Worm (Caenorhabditis elegans): ENCODE results near the gene hsp-4.
"Not testable (repeated sequence)": the region's sequence is repeated elsewhere in the genome, so short reads cannot be mapped to it uniquely, and the experiment has no call there.

Gene hsp-4

ce11 chrII:7385442-7385841, 33.0 kb upstream of the hsp-4 start, which contains the start of gene sre-3:
Gene sre-3 (plus strand): TSS chrII:7385742.
- TF ChIP-seq ztf-29 (GFP tag; IDR thresholded peaks at IDR 0.05) (no peak), cog-1 (tag; optimal IDR thresholded peaks at IDR 0.05) (no peak), med-1 (GFP tag; optimal IDR thresholded peaks at IDR 0.05; ENCODE audit: insufficient read depth) (no peak), ztf-23 (GFP tag; IDR thresholded peaks at IDR 0.05) (no peak), T22C8.4 (GFP tag; IDR thresholded peaks at IDR 0.05) (no peak)

- TF ChIP-seq T22C8.4 (GFP tag; IDR thresholded peaks at IDR 0.05): no peak
- TF ChIP-seq ref-1 (GFP tag; conservative IDR thresholded peaks at IDR 0.05): no peak
- TF ChIP-seq klf-2 (GFP tag; conservative IDR thresholded peaks at IDR 0.05): no peak
- no peak for TF ChIP-seq cog-1 (tag; optimal IDR thresholded peaks at IDR 0.05)
- no peak for TF ChIP-seq ztf-23 (GFP tag; IDR thresholded peaks at IDR 0.05)
- no peak for TF ChIP-seq tab-1 (GFP tag; IDR thresholded peaks at IDR 0.05)
- TF ChIP-seq med-1 (GFP tag; optimal IDR thresholded peaks at IDR 0.05; ENCODE audit: insufficient read depth): no peak
- TF ChIP-seq flt-1 (GFP tag; IDR thresholded peaks at IDR 0.05): no peak
- TF ChIP-seq ztf-29 (GFP tag; IDR thresholded peaks at IDR 0.05): no peak
Observed at ce11 chrII:7381947-7382346, 29.5 kb upstream of the hsp-4 start.

ce11 chrII:7381142-7381611, 28.7 kb upstream of the hsp-4 start, which contains the start of gene C07D10.5:
Gene C07D10.5 (plus strand): TSS chrII:7381561.
- TF ChIP-seq med-1 (GFP tag; optimal IDR thresholded peaks at IDR 0.05; ENCODE audit: insufficient read depth) (no peak), cog-1 (tag; optimal IDR thresholded peaks at IDR 0.05) (no peak), flt-1 (GFP tag; IDR thresholded peaks at IDR 0.05) (no peak), ztf-23 (GFP tag; IDR thresholded peaks at IDR 0.05) (no peak), tab-1 (GFP tag; IDR thresholded peaks at IDR 0.05) (no peak), ztf-29 (GFP tag; IDR thresholded peaks at IDR 0.05) (no peak), ref-1 (GFP tag; conservative IDR thresholded peaks at IDR 0.05) (no peak), klf-2 (GFP tag; conservative IDR thresholded peaks at IDR 0.05) (no peak), T22C8.4 (GFP tag; IDR thresholded peaks at IDR 0.05) (no peak)

ce11 chrII:7379021-7379420, 26.6 kb upstream of the hsp-4 start, which contains the start of gene C07D10.6:
Gene C07D10.6 (plus strand): TSS chrII:7379321.
- no peak for TF ChIP-seq klf-2 (GFP tag; conservative IDR thresholded peaks at IDR 0.05)
- no peak for TF ChIP-seq tab-1 (GFP tag; IDR thresholded peaks at IDR 0.05)
- TF ChIP-seq ztf-23 (GFP tag; IDR thresholded peaks at IDR 0.05): no peak
- TF ChIP-seq T22C8.4 (GFP tag; IDR thresholded peaks at IDR 0.05): no peak
- TF ChIP-seq cog-1 (tag; optimal IDR thresholded peaks at IDR 0.05): no peak

ce11 chrII:7374980-7375379, 22.5 kb upstream of the hsp-4 start, which contains the start of gene F43E2.1:
Gene F43E2.1 (plus strand): TSS chrII:7375280.
- no peak for TF ChIP-seq T22C8.4 (GFP tag; IDR thresholded peaks at IDR 0.05)
- no peak for TF ChIP-seq ref-1 (GFP tag; conservative IDR thresholded peaks at IDR 0.05)
- no peak for TF ChIP-seq klf-2 (GFP tag; conservative IDR thresholded peaks at IDR 0.05)

ce11 chrII:7374143-7374542, 21.7 kb upstream of the hsp-4 start, which contains the start of the genes mtch-1 and rpb-4:
Gene mtch-1 (minus strand): TSS chrII:7374166.
Gene rpb-4 (plus strand): TSS chrII:7374495.
- TF ChIP-seq ztf-29 (GFP tag; IDR thresholded peaks at IDR 0.05) (no peak), ztf-23 (GFP tag; IDR thresholded peaks at IDR 0.05) (no peak), ref-1 (GFP tag; conservative IDR thresholded peaks at IDR 0.05) (no peak), flt-1 (GFP tag; IDR thresholded peaks at IDR 0.05) (no peak), tab-1 (GFP tag; IDR thresholded peaks at IDR 0.05) (no peak), med-1 (GFP tag; optimal IDR thresholded peaks at IDR 0.05; ENCODE audit: insufficient read depth) (peak; percentile 11), klf-2 (GFP tag; conservative IDR thresholded peaks at IDR 0.05) (no peak)

ce11 chrII:7370195-7370594, 17.8 kb upstream of the hsp-4 start, which contains the start of gene F43E2.11:
Gene F43E2.11 (minus strand): TSS chrII:7370295.
- TF ChIP-seq flt-1 (GFP tag; IDR thresholded peaks at IDR 0.05); klf-2 (GFP tag; conservative IDR thresholded peaks at IDR 0.05); ref-1 (GFP tag; conservative IDR thresholded peaks at IDR 0.05): not testable (repeated sequence)

- TF ChIP-seq T22C8.4 (GFP tag; IDR thresholded peaks at IDR 0.05) (no peak), tab-1 (GFP tag; IDR thresholded peaks at IDR 0.05) (no peak), cog-1 (tag; optimal IDR thresholded peaks at IDR 0.05) (no peak), flt-1 (GFP tag; IDR thresholded peaks at IDR 0.05) (no peak), ztf-29 (GFP tag; IDR thresholded peaks at IDR 0.05) (no peak), med-1 (GFP tag; optimal IDR thresholded peaks at IDR 0.05; ENCODE audit: insufficient read depth) (no peak), ref-1 (GFP tag; conservative IDR thresholded peaks at IDR 0.05) (no peak), ztf-23 (GFP tag; IDR thresholded peaks at IDR 0.05) (no peak), klf-2 (GFP tag; conservative IDR thresholded peaks at IDR 0.05) (no peak)
Observed at ce11 chrII:7368761-7369160, 16.3 kb upstream of the hsp-4 start, which contains the start of gene F43E2.6. Gene F43E2.6 (minus strand): TSS chrII:7368861.

- TF ChIP-seq flt-1 (GFP tag; IDR thresholded peaks at IDR 0.05) (no peak), ztf-23 (GFP tag; IDR thresholded peaks at IDR 0.05) (no peak), tab-1 (GFP tag; IDR thresholded peaks at IDR 0.05) (no peak), cog-1 (tag; optimal IDR thresholded peaks at IDR 0.05) (peak; percentile 66), T22C8.4 (GFP tag; IDR thresholded peaks at IDR 0.05) (no peak), med-1 (GFP tag; optimal IDR thresholded peaks at IDR 0.05; ENCODE audit: insufficient read depth) (no peak)
Observed at ce11 chrII:7363990-7364455, 11.6 kb upstream of the hsp-4 start, which contains the start of gene msra-1. Gene msra-1 (minus strand): TSS chrII:7364040.

- TF ChIP-seq cog-1 (tag; optimal IDR thresholded peaks at IDR 0.05): no peak
- TF ChIP-seq tab-1 (GFP tag; IDR thresholded peaks at IDR 0.05): no peak
- no peak for TF ChIP-seq ztf-23 (GFP tag; IDR thresholded peaks at IDR 0.05)
- no peak for TF ChIP-seq T22C8.4 (GFP tag; IDR thresholded peaks at IDR 0.05)
- TF ChIP-seq ref-1 (GFP tag; conservative IDR thresholded peaks at IDR 0.05): no peak
- TF ChIP-seq med-1 (GFP tag; optimal IDR thresholded peaks at IDR 0.05; ENCODE audit: insufficient read depth): no peak
- TF ChIP-seq klf-2 (GFP tag; conservative IDR thresholded peaks at IDR 0.05): no peak
- TF ChIP-seq flt-1 (GFP tag; IDR thresholded peaks at IDR 0.05): no peak
- TF ChIP-seq ztf-29 (GFP tag; IDR thresholded peaks at IDR 0.05): no peak
Observed at ce11 chrII:7358489-7358943, 6.1 kb upstream of the hsp-4 start, which contains the start of gene insc-1. Gene insc-1 (plus strand): TSS chrII:7358893.

All from whole organism, midembryonic.